Worm (Caenorhabditis elegans): ENCODE measurements around the gene T02H6.5.

The T02H6.5 gene

DNA sequence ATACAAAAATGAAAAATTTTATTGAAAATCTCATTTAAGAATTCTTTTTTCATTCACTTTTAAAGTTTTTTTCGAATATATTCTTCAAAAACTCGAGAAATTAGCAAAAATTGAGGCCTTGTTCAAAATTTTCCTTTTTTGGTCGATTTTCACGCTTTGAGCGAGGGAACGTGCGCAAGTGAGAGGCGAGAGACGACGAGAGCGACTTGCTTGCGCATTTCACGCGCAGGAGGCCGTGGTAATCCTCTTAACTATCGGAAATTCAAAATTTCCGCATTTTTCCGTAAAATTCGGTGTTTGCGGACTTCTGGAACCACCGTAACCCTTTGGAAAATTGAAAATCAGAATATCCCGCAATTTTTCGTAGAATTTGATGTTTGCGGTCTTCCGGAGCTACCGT is 45.0 kb downstream of the T02H6.5 start:
- TF ChIP-seq ZK546.5 (tag; optimal IDR thresholded peaks at IDR 0.05) (no peak), lsy-2 (tag; optimal IDR thresholded peaks at IDR 0.05) (peak in 1 of 2 experiments; percentile 17), crh-2 (tag; optimal IDR thresholded peaks at IDR 0.05) (no peak)

DNA sequence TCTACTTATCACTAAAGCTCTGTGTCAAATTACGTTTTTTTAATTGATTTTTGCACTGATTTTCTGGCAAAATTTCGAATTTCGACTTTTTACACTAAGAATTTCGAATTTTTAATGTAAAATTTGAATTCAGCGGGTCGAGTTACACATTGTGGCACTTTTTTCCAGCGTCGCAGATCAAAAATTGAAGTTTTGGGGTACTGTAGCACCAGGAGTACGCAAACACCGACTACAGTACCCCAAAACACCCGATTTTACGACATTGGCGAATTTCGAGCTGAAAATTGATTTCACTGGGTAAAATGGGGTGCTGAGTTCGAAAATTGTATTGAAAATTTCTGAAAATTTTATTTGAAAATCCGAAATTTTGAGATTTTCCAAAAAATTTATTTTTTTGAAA is 47.5 kb downstream of the T02H6.5 start:
- TF ChIP-seq lin-39 (tag; optimal IDR thresholded peaks at IDR 0.05) (no peak), ZK546.5 (tag; optimal IDR thresholded peaks at IDR 0.05) (no peak), unc-39 (tag; optimal IDR thresholded peaks at IDR 0.05) (no peak), aly-2 (tag; optimal IDR thresholded peaks at IDR 0.05) (no peak), nhr-21 (tag; optimal IDR thresholded peaks at IDR 0.05) (no peak), lsy-2 (tag; optimal IDR thresholded peaks at IDR 0.05) (peak; percentile 42 to 86), nhr-6 (tag; optimal IDR thresholded peaks at IDR 0.05) (no peak), peb-1 (tag; optimal IDR thresholded peaks at IDR 0.05) (no peak)

Measured in whole organism, L2 larva.